Fruit fly (Drosophila melanogaster) whole organism, wandering third instar larva: ENCODE measurements around the gene CG10587.

Source experiments
- CG9705 ChIP-seq: fragments of 200-800 bp; sonication (Bioruptor generic); optimal IDR thresholded peaks from 2 replicates; lab custom pipeline; 2018; ENCODE audit warnings: missing biosample characterization, mild to moderate bottlenecking, missing genetic modification characterization
- N ChIP-seq: fragments of >200 bp; optimal IDR thresholded peaks from 2 replicates; lab custom pipeline; 2018; ENCODE audit warnings: missing biosample characterization, missing external identifiers, missing genetic modification characterization
- Rel ChIP-seq, 2 experiments: fragments of 200-800 bp; sonication (Bioruptor generic) in 1 of 2; optimal IDR thresholded peaks; 2 replicates in 1 of 2; 3 replicates in 1 of 2; lab custom pipeline; 2016 to 2019; ENCODE audit warnings: mild to moderate bottlenecking in 2 of 2, missing biosample characterization in 2 of 2, missing genetic modification characterization in 2 of 2, moderate library complexity in 1 of 2
- fru ChIP-seq: fragments of 200-800 bp; sonication (Bioruptor generic); optimal IDR thresholded peaks from 3 replicates; lab custom pipeline; 2016; ENCODE audit warnings: missing biosample characterization, mild to moderate bottlenecking, missing genetic modification characterization
- pan ChIP-seq: fragments of >200 bp; optimal IDR thresholded peaks from 2 replicates; lab custom pipeline; 2017

dm6 chr3L:20962455-20962854, at the start of gene CG10587:
- TF ChIP-seq N (GFP tag; lab: Kevin White, UChicago) (no peak), pan (no peak), fru (no peak), Rel (GFP tag; optimal IDR thresholded peaks at IDR 0.05; lab: Kevin White, UChicago) (no peak), Rel (tag; optimal IDR thresholded peaks at IDR 0.05; lab: Kevin White, UChicago) (no peak), CG9705 (GFP tag; lab: Kevin White, UChicago) (no peak)
